Worm (Caenorhabditis elegans) whole organism, L3 larva: ENCODE measurements around the gene clec-21.

Source experiments
- fkh-2 ChIP-seq: fragments of 150-350 bp; optimal IDR thresholded peaks from 2 replicates; lab custom pipeline; 2014; ENCODE audit warnings: missing biosample characterization, missing genetic modification reagents, missing genetic modification characterization
- nhr-11 ChIP-seq: fragments of 150-350 bp; optimal IDR thresholded peaks from 2 replicates; lab custom pipeline; 2014; ENCODE audit warnings: missing biosample characterization, missing genetic modification characterization
- pqm-1 ChIP-seq: fragments of 150-350 bp; optimal IDR thresholded peaks from 2 replicates; lab custom pipeline; 2017; ENCODE audit warnings: missing biosample characterization, missing genetic modification characterization, inconsistent platforms
- skn-1 ChIP-seq: fragments of 150-350 bp; optimal IDR thresholded peaks from 2 replicates; lab custom pipeline; 2014; ENCODE audit warnings: missing biosample characterization, missing genetic modification characterization
- snpc-4 ChIP-seq: fragments of 150-350 bp; optimal IDR thresholded peaks from 2 replicates; lab custom pipeline; 2014; ENCODE audit warnings: missing biosample characterization, missing genetic modification characterization
- tbx-2 ChIP-seq: sonication (generic microtip); optimal IDR thresholded peaks from 2 replicates; lab custom pipeline; 2016; ENCODE audit warnings: mild to moderate bottlenecking, missing genetic modification characterization, missing compliant biosample characterization

DNA sequence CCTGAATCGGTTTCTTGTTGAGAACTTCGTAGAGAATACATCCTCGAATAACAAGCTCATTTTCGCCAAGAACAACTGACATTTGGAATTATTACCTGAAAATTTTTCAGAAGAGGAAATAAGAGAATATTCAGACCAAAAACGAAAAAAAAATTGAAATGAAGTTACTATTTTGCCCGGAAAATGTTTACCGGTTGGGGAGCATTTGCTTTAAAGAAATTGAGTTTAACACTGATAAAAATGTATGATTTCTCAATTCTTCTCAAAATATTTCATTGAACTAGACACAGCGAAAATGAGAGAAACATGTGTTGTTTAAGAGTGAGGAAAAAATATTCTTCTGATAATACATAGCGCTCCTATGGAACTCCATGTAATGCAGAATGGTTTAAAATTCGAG, 32.3 kb upstream of the clec-21 start, which contains the start of gene fbxa-165:
- TF ChIP-seq pqm-1 (tag; lab: Kevin White, UChicago): no peak
- TF ChIP-seq skn-1: no peak
- TF ChIP-seq snpc-4 (tag; lab: Kevin White, UChicago): no peak
- TF ChIP-seq tbx-2 (tag; lab: Kevin White, UChicago): no peak
- no peak for TF ChIP-seq fkh-2 (tag; lab: Kevin White, UChicago)
- TF ChIP-seq nhr-11 (tag; lab: Kevin White, UChicago): no peak
